Fruit fly (Drosophila melanogaster) whole organism, wandering third instar larva: ENCODE measurements around the gene CG18787.
A peak's percentile ranks its signal among the peaks of the same experiment; 100 is the strongest.

Source experiments
- Abd-B ChIP-seq: fragments of >200 bp; optimal IDR thresholded peaks from 2 replicates; lab custom pipeline; 2017; ENCODE audit warnings: missing biosample characterization, missing genetic modification characterization
- CG32264 ChIP-seq: fragments of 200-800 bp; sonication (Bioruptor generic); optimal IDR thresholded peaks from 2 replicates; lab custom pipeline; 2016; ENCODE audit warnings: missing biosample characterization, missing genetic modification characterization
- CG9705 ChIP-seq: fragments of 200-800 bp; sonication (Bioruptor generic); optimal IDR thresholded peaks from 2 replicates; lab custom pipeline; 2018; ENCODE audit warnings: missing biosample characterization, mild to moderate bottlenecking, missing genetic modification characterization
- CrebA ChIP-seq: fragments of 200-800 bp; sonication (Bioruptor generic); optimal IDR thresholded peaks from 2 replicates; lab custom pipeline; 2016; ENCODE audit warnings: missing biosample characterization, mild to moderate bottlenecking, missing genetic modification characterization, borderline replicate concordance
- Dfd ChIP-seq: fragments of >200 bp; optimal IDR thresholded peaks from 2 replicates; lab custom pipeline; 2017; ENCODE audit warnings: missing biosample characterization, missing genetic modification characterization
- Dif ChIP-seq: fragments of 200-275, 200-300 bp; sonication (Bioruptor generic); optimal IDR thresholded peaks from 2 replicates; lab custom pipeline; 2018; ENCODE audit warnings: missing biosample characterization, missing genetic modification characterization; ENCODE audit not compliant: partially characterized antibody
- GATAd ChIP-seq: sonication (Bioruptor generic); optimal IDR thresholded peaks from 2 replicates; lab custom pipeline; 2016; ENCODE audit warnings: missing biosample characterization, missing genetic modification characterization
- HLH106 ChIP-seq: fragments of 200-800 bp; optimal IDR thresholded peaks from 3 replicates; lab custom pipeline; 2019; ENCODE audit warnings: missing biosample characterization, mild to moderate bottlenecking, missing genetic modification characterization, moderate library complexity
- Hr78 ChIP-seq: fragments of >200 bp; optimal IDR thresholded peaks from 2 replicates; lab custom pipeline; 2017; ENCODE audit warnings: missing biosample characterization, missing genetic modification characterization
- Hr83 ChIP-seq: fragments of 200-300 bp; sonication (Bioruptor generic); optimal IDR thresholded peaks from 2 replicates; lab custom pipeline; 2016; ENCODE audit warnings: missing biosample characterization, mild to moderate bottlenecking, missing genetic modification characterization, moderate library complexity; ENCODE audit not compliant: poor library complexity, severe bottlenecking
- Jra ChIP-seq: sonication (Bioruptor generic); optimal IDR thresholded peaks from 2 replicates; lab custom pipeline; 2016; ENCODE audit warnings: missing biosample characterization, missing genetic modification characterization
- Myc ChIP-seq: fragments of >200 bp; optimal IDR thresholded peaks from 2 replicates; lab custom pipeline; 2017
- N ChIP-seq: fragments of >200 bp; optimal IDR thresholded peaks from 2 replicates; lab custom pipeline; 2018; ENCODE audit warnings: missing biosample characterization, missing external identifiers, missing genetic modification characterization
- OdsH ChIP-seq: fragments of 200-800 bp; sonication (Bioruptor generic); optimal IDR thresholded peaks from 2 replicates; lab custom pipeline; 2016; ENCODE audit warnings: missing biosample characterization, mild to moderate bottlenecking, missing genetic modification characterization
- Rel ChIP-seq, 2 experiments: fragments of 200-800 bp; sonication (Bioruptor generic) in 1 of 2; optimal IDR thresholded peaks; 2 replicates in 1 of 2; 3 replicates in 1 of 2; lab custom pipeline; 2016 to 2019; ENCODE audit warnings: mild to moderate bottlenecking in 2 of 2, missing biosample characterization in 2 of 2, missing genetic modification characterization in 2 of 2, moderate library complexity in 1 of 2
- Sp1 ChIP-seq: fragments of 200-800 bp; sonication (Bioruptor generic); optimal IDR thresholded peaks from 3 replicates; lab custom pipeline; 2019; ENCODE audit warnings: missing biosample characterization, mild to moderate bottlenecking, missing genetic modification characterization, moderate library complexity
- Vsx2 ChIP-seq: fragments of 200-300, 225-300 bp; sonication (Bioruptor generic); optimal IDR thresholded peaks from 2 replicates; lab custom pipeline; 2018; ENCODE audit warnings: missing biosample characterization, missing genetic modification characterization; ENCODE audit not compliant: partially characterized antibody
- br ChIP-seq: fragments of 200-800 bp; sonication (Bioruptor generic); optimal IDR thresholded peaks from 2 replicates; lab custom pipeline; 2016; ENCODE audit warnings: missing biosample characterization, missing genetic modification characterization
- brk ChIP-seq: fragments of 200-800 bp; sonication (Bioruptor generic); optimal IDR thresholded peaks from 2 replicates; lab custom pipeline; 2016; ENCODE audit warnings: missing biosample characterization, mild to moderate bottlenecking, missing genetic modification characterization
- dmrt93B ChIP-seq: fragments of 200-800 bp; sonication (Bioruptor generic); optimal IDR thresholded peaks from 2 replicates; lab custom pipeline; 2018; ENCODE audit warnings: missing biosample characterization, mild to moderate bottlenecking, missing genetic modification characterization
- dsf ChIP-seq: sonication (Bioruptor generic); optimal IDR thresholded peaks from 2 replicates; lab custom pipeline; 2016; ENCODE audit warnings: missing biosample characterization, missing genetic modification characterization, borderline replicate concordance
- ey ChIP-seq: fragments of 200-800 bp; sonication (Bioruptor generic); optimal IDR thresholded peaks from 2 replicates; lab custom pipeline; 2016; ENCODE audit warnings: missing biosample characterization, missing genetic modification characterization
- foxo ChIP-seq, 2 experiments: fragments of 200-800 bp; sonication (Bioruptor generic); optimal IDR thresholded peaks; 2 replicates in 1 of 2; 3 replicates in 1 of 2; lab custom pipeline; 2016 to 2017; ENCODE audit warnings: missing biosample characterization in 2 of 2, missing genetic modification characterization in 2 of 2
- h ChIP-seq: fragments of 200-800 bp; sonication (Bioruptor generic); optimal IDR thresholded peaks from 3 replicates; lab custom pipeline; 2016; ENCODE audit warnings: missing biosample characterization, mild to moderate bottlenecking, missing genetic modification characterization
- jim ChIP-seq: fragments of 175-275, 200-325 bp; sonication (Bioruptor generic); optimal IDR thresholded peaks from 2 replicates; lab custom pipeline; 2016; ENCODE audit warnings: missing biosample characterization, mild to moderate bottlenecking, missing genetic modification characterization
- lola ChIP-seq: fragments of >200 bp; optimal IDR thresholded peaks from 2 replicates; lab custom pipeline; 2017; ENCODE audit warnings: missing biosample characterization, missing genetic modification characterization
- psq ChIP-seq: fragments of 200-800 bp; sonication (Bioruptor generic); optimal IDR thresholded peaks from 3 replicates; lab custom pipeline; 2017; ENCODE audit warnings: missing biosample characterization, mild to moderate bottlenecking, missing genetic modification characterization, moderate library complexity
- sage ChIP-seq: fragments of 200-800 bp; sonication (Bioruptor generic); optimal IDR thresholded peaks from 2 replicates; lab custom pipeline; 2016; ENCODE audit warnings: missing biosample characterization, mild to moderate bottlenecking, missing genetic modification characterization
- tai ChIP-seq: sonication (Bioruptor generic); optimal IDR thresholded peaks from 2 replicates; lab custom pipeline; 2016; ENCODE audit warnings: missing biosample characterization, missing genetic modification characterization

Gene CG18787

dm6 chr2L:11990458-11991065 lies 8.6 kb downstream of the CG18787 start, which contains the start of gene escl:
escl (plus strand) TSS chr2L:11990927.
- TF ChIP-seq Myc (lab: Kevin White, UChicago) = peak; percentile 10
- no peak for TF ChIP-seq Dif

dm6 chr2L:11989729-11990128 lies 9.4 kb downstream of the CG18787 start, which contains the start of the genes zuc and dgt2:
zuc (minus strand) TSS chr2L:11989882.
dgt2 (plus strand) TSS chr2L:11989936.
- no peak for TF ChIP-seq Myc (lab: Kevin White, UChicago)
- no peak for TF ChIP-seq CG32264
- TF ChIP-seq brk (GFP tag; lab: Kevin White, UChicago) = no peak

dm6 chr2L:11989210-11989609 lies 9.9 kb downstream of the CG18787 start:
- TF ChIP-seq ey (GFP tag; lab: Kevin White, UChicago) (no peak), CG32264 (no peak), Rel (GFP tag; optimal IDR thresholded peaks at IDR 0.05; lab: Kevin White, UChicago) (no peak), Rel (tag; optimal IDR thresholded peaks at IDR 0.05; lab: Kevin White, UChicago) (no peak), foxo (GFP tag; optimal IDR thresholded peaks at IDR 0.05; lab: Kevin White, UChicago) (no peak), Hr78 (GFP tag; lab: Kevin White, UChicago) (no peak), jim (GFP tag; lab: Kevin White, UChicago) (no peak), CG9705 (GFP tag; lab: Kevin White, UChicago) (no peak), Dif (no peak), Sp1 (GFP tag; lab: Kevin White, UChicago) (no peak), dmrt93B (GFP tag; lab: Kevin White, UChicago) (no peak), Dfd (GFP tag; lab: Kevin White, UChicago) (no peak), CrebA (GFP tag; lab: Kevin White, UChicago) (no peak), br (GFP tag; lab: Kevin White, UChicago) (no peak), Myc (lab: Kevin White, UChicago) (no peak), N (GFP tag; lab: Kevin White, UChicago) (no peak), Vsx2 (GFP tag; lab: Kevin White, UChicago) (no peak), OdsH (no peak), sage (GFP tag; lab: Kevin White, UChicago) (no peak), h (GFP tag; lab: Kevin White, UChicago) (no peak), psq (GFP tag; lab: Kevin White, UChicago) (no peak)

- TF ChIP-seq tai (no peak), lola (GFP tag; lab: Kevin White, UChicago) (no peak), psq (GFP tag; lab: Kevin White, UChicago) (peak; percentile 45), HLH106 (tag; lab: Kevin White, UChicago) (peak; percentile 47), GATAd (GFP tag; lab: Kevin White, UChicago) (peak; percentile 19), Hr78 (GFP tag; lab: Kevin White, UChicago) (no peak), OdsH (peak; percentile 50), Sp1 (GFP tag; lab: Kevin White, UChicago) (no peak), Rel (GFP tag; optimal IDR thresholded peaks at IDR 0.05; lab: Kevin White, UChicago) (no peak), Rel (tag; optimal IDR thresholded peaks at IDR 0.05; lab: Kevin White, UChicago) (peak; percentile 15), dsf (GFP tag; lab: Kevin White, UChicago) (no peak), brk (GFP tag; lab: Kevin White, UChicago) (no peak), Abd-B (GFP tag; lab: Kevin White, UChicago) (no peak), dmrt93B (GFP tag; lab: Kevin White, UChicago) (no peak), ey (GFP tag; lab: Kevin White, UChicago) (peak; percentile 59), foxo (GFP tag; optimal IDR thresholded peaks at IDR 0.05; lab: Kevin White, UChicago) (no peak), Myc (lab: Kevin White, UChicago) (peak; percentile 77)
- TF ChIP-seq, all 38 proteins: peak for 7
Measured at dm6 chr2L:11987945-11988344, 11.2 kb downstream of the CG18787 start, which contains the start of the genes CG6686 and CG34163. CG6686 (minus strand) TSS chr2L:11988039. CG34163 (plus strand) TSS chr2L:11988270.

- TF ChIP-seq brk (GFP tag; lab: Kevin White, UChicago) = no peak
- TF ChIP-seq Jra (GFP tag; lab: Kevin White, UChicago) = no peak
- no peak for TF ChIP-seq Dif
- TF ChIP-seq tai = no peak
- no peak for TF ChIP-seq sage (GFP tag; lab: Kevin White, UChicago)
- TF ChIP-seq Sp1 (GFP tag; lab: Kevin White, UChicago) = no peak
- no peak for TF ChIP-seq GATAd (GFP tag; lab: Kevin White, UChicago)
- no peak for TF ChIP-seq Hr83 (GFP tag; lab: Kevin White, UChicago)
- TF ChIP-seq, all 38 proteins: peak for 0
Measured at dm6 chr2L:11981210-11981609, 17.9 kb downstream of the CG18787 start, which contains the start of gene CG16965. CG16965 (plus strand) TSS chr2L:11981591.
